Fruit fly (Drosophila melanogaster): ENCODE results near the gene CG6867.

The CG6867 gene

dm6 chrX:18014601-18015000, 9.1 kb upstream of the CG6867 start:
- TF ChIP-seq Jra (GFP tag; optimal IDR thresholded peaks at IDR 0.05): no peak

- TF ChIP-seq Myc (optimal IDR thresholded peaks at IDR 0.05) (no peak), tai (GFP tag; optimal IDR thresholded peaks at IDR 0.05) (no peak), Hr78 (GFP tag; optimal IDR thresholded peaks at IDR 0.05) (no peak), ey (GFP tag; optimal IDR thresholded peaks at IDR 0.05) (no peak), Abd-B (GFP tag; optimal IDR thresholded peaks at IDR 0.05) (no peak)
These were observed 5.1 kb upstream of the CG6867 start for dm6 chrX:18018437-18019100.

- TF ChIP-seq woc (GFP tag; optimal IDR thresholded peaks at IDR 0.05) (no peak), foxo (GFP tag; optimal IDR thresholded peaks at IDR 0.05) (no peak), psq (GFP tag; optimal IDR thresholded peaks at IDR 0.05) (no peak), Mio (GFP tag; optimal IDR thresholded peaks at IDR 0.05) (no peak), Abd-B (GFP tag; optimal IDR thresholded peaks at IDR 0.05) (no peak), Dfd (GFP tag; optimal IDR thresholded peaks at IDR 0.05) (no peak), jim (GFP tag; optimal IDR thresholded peaks at IDR 0.05) (no peak), pan (optimal IDR thresholded peaks at IDR 0.05) (no peak), Jra (GFP tag; optimal IDR thresholded peaks at IDR 0.05) (no peak), sv (GFP tag; optimal IDR thresholded peaks at IDR 0.05) (no peak), tai (GFP tag; optimal IDR thresholded peaks at IDR 0.05) (no peak), usp (GFP tag; optimal IDR thresholded peaks at IDR 0.05) (no peak), fru (GFP tag; optimal IDR thresholded peaks at IDR 0.05) (no peak), ey (GFP tag; optimal IDR thresholded peaks at IDR 0.05) (no peak), CG32264 (GFP tag; optimal IDR thresholded peaks at IDR 0.05) (no peak), dl (GFP tag; optimal IDR thresholded peaks at IDR 0.05; ENCODE audit: insufficient read depth in 1 of 2, partially characterized antibody in 2 of 2) (no peak), Hr83 (GFP tag; optimal IDR thresholded peaks at IDR 0.05; ENCODE audit: poor library complexity, severe bottlenecking) (no peak)
These were observed 20.0 kb downstream of the CG6867 start, which contains the start of gene CG15373 for dm6 chrX:18043691-18044090. Gene CG15373 (plus strand): TSS chrX:18043991.

- TF ChIP-seq Hr78 (GFP tag; optimal IDR thresholded peaks at IDR 0.05) (no peak), rgr (GFP tag; optimal IDR thresholded peaks at IDR 0.05) (no peak), sage (GFP tag; optimal IDR thresholded peaks at IDR 0.05) (no peak), Mio (GFP tag; optimal IDR thresholded peaks at IDR 0.05) (no peak), tai (GFP tag; optimal IDR thresholded peaks at IDR 0.05) (no peak), CG9705 (GFP tag; optimal IDR thresholded peaks at IDR 0.05) (no peak), Jra (GFP tag; optimal IDR thresholded peaks at IDR 0.05) (no peak), lola (GFP tag; optimal IDR thresholded peaks at IDR 0.05) (no peak), GATAd (GFP tag; optimal IDR thresholded peaks at IDR 0.05) (no peak), foxo (GFP tag; optimal IDR thresholded peaks at IDR 0.05) (no peak), br (GFP tag; optimal IDR thresholded peaks at IDR 0.05) (no peak), Vsx2 (GFP tag; optimal IDR thresholded peaks at IDR 0.05; ENCODE audit: partially characterized antibody) (no peak), jim (GFP tag; optimal IDR thresholded peaks at IDR 0.05) (no peak), fru (GFP tag; optimal IDR thresholded peaks at IDR 0.05) (no peak), OdsH (GFP tag; optimal IDR thresholded peaks at IDR 0.05) (no peak), usp (GFP tag; optimal IDR thresholded peaks at IDR 0.05) (no peak), Myc (optimal IDR thresholded peaks at IDR 0.05) (no peak), Hr83 (GFP tag; optimal IDR thresholded peaks at IDR 0.05; ENCODE audit: poor library complexity, severe bottlenecking) (no peak), dl (GFP tag; optimal IDR thresholded peaks at IDR 0.05; ENCODE audit: insufficient read depth in 1 of 2, partially characterized antibody in 2 of 2) (no peak), Sp1 (GFP tag; optimal IDR thresholded peaks at IDR 0.05) (no peak)
These were observed 28.5 kb downstream of the CG6867 start for dm6 chrX:18052135-18052534.

dm6 chrX:18057202-18057601, 33.5 kb downstream of the CG6867 start:
- TF ChIP-seq OdsH (GFP tag; optimal IDR thresholded peaks at IDR 0.05): no peak
- no peak for TF ChIP-seq Abd-B (GFP tag; optimal IDR thresholded peaks at IDR 0.05)
- TF ChIP-seq Hr83 (GFP tag; optimal IDR thresholded peaks at IDR 0.05; ENCODE audit: poor library complexity, severe bottlenecking): no peak
- TF ChIP-seq Rel (GFP tag; optimal IDR thresholded peaks at IDR 0.05): no peak
- no peak for TF ChIP-seq Rel (tag; optimal IDR thresholded peaks at IDR 0.05)
- no peak for TF ChIP-seq Dif (GFP tag; optimal IDR thresholded peaks at IDR 0.05; ENCODE audit: partially characterized antibody)
- no peak for TF ChIP-seq foxo (GFP tag; optimal IDR thresholded peaks at IDR 0.05)
- no peak for TF ChIP-seq Sp1 (GFP tag; optimal IDR thresholded peaks at IDR 0.05)
- no peak for TF ChIP-seq CG9705 (GFP tag; optimal IDR thresholded peaks at IDR 0.05)
- TF ChIP-seq Dfd (GFP tag; optimal IDR thresholded peaks at IDR 0.05): no peak

All from whole organism, wandering third instar larva.